Worm (Caenorhabditis elegans) whole organism, L2 larva: ENCODE results near the gene T05H10.1.

ENCODE experiments used
- C34F6.9 ChIP-seq: fragments of 150-350 bp; optimal IDR thresholded peaks from 2 replicates; lab custom pipeline; 2014; ENCODE audit warnings: missing biosample characterization, missing genetic modification characterization
- F13H6.1 ChIP-seq: sonication (generic microtip); optimal IDR thresholded peaks from 2 replicates; lab custom pipeline; 2016; ENCODE audit warnings: missing genetic modification characterization, missing compliant biosample characterization
- Y55F3AM.14 ChIP-seq: fragments of 200-800 bp; sonication (Bioruptor generic); optimal IDR thresholded peaks from 2 replicates; lab custom pipeline; 2018; ENCODE audit warnings: mild to moderate bottlenecking, missing genetic modification characterization, missing compliant biosample characterization
- ZK546.5 ChIP-seq: sonication (generic microtip); optimal IDR thresholded peaks from 2 replicates; lab custom pipeline; 2017; ENCODE audit warnings: missing biosample characterization, missing genetic modification characterization
- aly-2 ChIP-seq: fragments of 150-350 bp; optimal IDR thresholded peaks from 2 replicates; lab custom pipeline; 2014; ENCODE audit warnings: missing biosample characterization, missing genetic modification characterization
- blmp-1 ChIP-seq: sonication (generic microtip); optimal IDR thresholded peaks from 2 replicates; lab custom pipeline; 2017; ENCODE audit warnings: missing genetic modification characterization, mild to moderate bottlenecking, missing compliant biosample characterization, antibody characterized with exemption, moderate library complexity; ENCODE audit not compliant: insufficient read depth
- ceh-16 ChIP-seq: fragments of 150-350 bp; optimal IDR thresholded peaks from 2 replicates; lab custom pipeline; 2014; ENCODE audit warnings: missing biosample characterization, missing genetic modification characterization
- ceh-82 ChIP-seq: fragments of 150-350 bp; optimal IDR thresholded peaks from 2 replicates; lab custom pipeline; 2014; ENCODE audit warnings: missing biosample characterization, missing genetic modification characterization
- crh-2 ChIP-seq: sonication (generic microtip); optimal IDR thresholded peaks from 2 replicates; lab custom pipeline; 2017; ENCODE audit warnings: missing biosample characterization, missing genetic modification characterization
- dmd-4 ChIP-seq: sonication (generic microtip); optimal IDR thresholded peaks from 2 replicates; lab custom pipeline; 2017; ENCODE audit warnings: missing biosample characterization, missing genetic modification characterization
- egl-27 ChIP-seq: sonication (generic microtip); optimal IDR thresholded peaks from 3 replicates; lab custom pipeline; 2017; ENCODE audit warnings: missing biosample characterization, missing genetic modification reagents, missing genetic modification characterization
- elt-1 ChIP-seq: fragments of 150-350 bp; optimal IDR thresholded peaks from 2 replicates; lab custom pipeline; 2014; ENCODE audit warnings: missing biosample characterization, missing genetic modification characterization
- elt-3 ChIP-seq: sonication (generic microtip); optimal IDR thresholded peaks from 2 replicates; lab custom pipeline; 2017; ENCODE audit warnings: missing biosample characterization, missing genetic modification characterization
- fos-1 ChIP-seq: fragments of 150-350 bp; optimal IDR thresholded peaks from 2 replicates; lab custom pipeline; 2014; ENCODE audit warnings: missing biosample characterization, missing genetic modification characterization
- gmeb-1 ChIP-seq: fragments of 150-350 bp; optimal IDR thresholded peaks from 2 replicates; lab custom pipeline; 2014; ENCODE audit warnings: missing biosample characterization, missing genetic modification characterization
- lin-11 ChIP-seq: fragments of 150-350 bp; sonication (generic microtip); optimal IDR thresholded peaks from 2 replicates; lab custom pipeline; 2014; ENCODE audit warnings: missing biosample characterization, missing genetic modification characterization, inconsistent platforms, mixed read lengths
- lin-13 ChIP-seq: fragments of 150-350 bp; optimal IDR thresholded peaks from 2 replicates; lab custom pipeline; 2014; ENCODE audit warnings: missing biosample characterization, missing genetic modification reagents, missing genetic modification characterization
- lin-39 ChIP-seq: fragments of 150-350 bp; optimal IDR thresholded peaks from 2 replicates; lab custom pipeline; 2014; ENCODE audit warnings: missing biosample characterization, missing genetic modification reagents, missing genetic modification characterization
- lsy-2 ChIP-seq, 2 experiments: fragments of 150-350 bp in 1 of 2; sonication (generic microtip) in 1 of 2; optimal IDR thresholded peaks; 2 replicates each; lab custom pipeline; 2014 to 2017; ENCODE audit warnings: missing biosample characterization in 2 of 2, missing genetic modification characterization in 2 of 2
- mab-5 ChIP-seq: fragments of 150-350 bp; optimal IDR thresholded peaks from 2 replicates; lab custom pipeline; 2014; ENCODE audit warnings: missing biosample characterization, missing genetic modification characterization
- mbf-1 ChIP-seq: sonication (generic microtip); optimal IDR thresholded peaks from 2 replicates; lab custom pipeline; 2017; ENCODE audit warnings: missing biosample characterization, missing genetic modification characterization
- nhr-10 ChIP-seq: sonication (generic microtip); optimal IDR thresholded peaks from 2 replicates; lab custom pipeline; 2017; ENCODE audit warnings: missing biosample characterization, missing genetic modification characterization
- nhr-11 ChIP-seq: fragments of 150-350 bp; optimal IDR thresholded peaks from 2 replicates; lab custom pipeline; 2014; ENCODE audit warnings: missing biosample characterization, missing genetic modification characterization
- nhr-12 ChIP-seq: fragments of 150-350 bp; optimal IDR thresholded peaks from 2 replicates; lab custom pipeline; 2014; ENCODE audit warnings: missing biosample characterization, missing genetic modification characterization
- nhr-129 ChIP-seq: fragments of 150-350 bp; optimal IDR thresholded peaks from 2 replicates; lab custom pipeline; 2014; ENCODE audit warnings: missing biosample characterization, missing genetic modification characterization
- nhr-21 ChIP-seq: fragments of 150-350 bp; optimal IDR thresholded peaks from 2 replicates; lab custom pipeline; 2014; ENCODE audit warnings: missing biosample characterization, missing genetic modification characterization
- nhr-23 ChIP-seq: fragments of 150-350 bp; optimal IDR thresholded peaks from 2 replicates; lab custom pipeline; 2014; ENCODE audit warnings: missing biosample characterization, missing genetic modification reagents, missing genetic modification characterization
- nhr-237 ChIP-seq: fragments of 150-350 bp; optimal IDR thresholded peaks from 2 replicates; lab custom pipeline; 2014; ENCODE audit warnings: missing biosample characterization, missing genetic modification characterization
- nhr-25 ChIP-seq: fragments of 150-350 bp; sonication (generic microtip); optimal IDR thresholded peaks from 3 replicates; lab custom pipeline; 2014; ENCODE audit warnings: missing biosample characterization, missing genetic modification characterization
- nhr-6 ChIP-seq: fragments of 150-350 bp; optimal IDR thresholded peaks from 2 replicates; lab custom pipeline; 2014; ENCODE audit warnings: missing biosample characterization, missing genetic modification characterization
- nhr-77 ChIP-seq: fragments of 150-350 bp; optimal IDR thresholded peaks from 2 replicates; lab custom pipeline; 2014; ENCODE audit warnings: missing biosample characterization, missing genetic modification characterization
- sem-4 ChIP-seq: fragments of 150-350 bp; optimal IDR thresholded peaks from 2 replicates; lab custom pipeline; 2014; ENCODE audit warnings: missing biosample characterization, missing genetic modification reagents, missing genetic modification characterization
- skn-1 ChIP-seq: sonication (generic microtip); optimal IDR thresholded peaks from 2 replicates; lab custom pipeline; 2017; ENCODE audit warnings: missing biosample characterization, missing genetic modification characterization
- sma-3 ChIP-seq: sonication (generic microtip); optimal IDR thresholded peaks from 2 replicates; lab custom pipeline; 2016; ENCODE audit warnings: missing genetic modification reagents, missing genetic modification characterization, missing compliant biosample characterization
- sma-9 ChIP-seq, 2 experiments: fragments of 150-350 bp in 1 of 2; sonication (generic microtip) in 1 of 2; optimal IDR thresholded peaks; 2 replicates each; lab custom pipeline; 2014 to 2016; ENCODE audit warnings: missing genetic modification characterization in 2 of 2, mild to moderate bottlenecking in 1 of 2, missing biosample characterization in 1 of 2, missing compliant biosample characterization in 1 of 2, missing genetic modification reagents in 1 of 2, moderate library complexity in 1 of 2
- snpc-4 ChIP-seq: fragments of 150-350 bp; optimal IDR thresholded peaks from 2 replicates; lab custom pipeline; 2014; ENCODE audit warnings: missing biosample characterization, missing genetic modification characterization
- unc-55 ChIP-seq: fragments of 150-350 bp; sonication (generic microtip); optimal IDR thresholded peaks from 3 replicates; lab custom pipeline; 2014; ENCODE audit warnings: missing biosample characterization, missing genetic modification reagents, missing genetic modification characterization
- unc-62 ChIP-seq: fragments of 150-350 bp; optimal IDR thresholded peaks from 2 replicates; lab custom pipeline; 2014; ENCODE audit warnings: missing biosample characterization, missing genetic modification reagents, missing genetic modification characterization
- zag-1 ChIP-seq: fragments of 150-350 bp; optimal IDR thresholded peaks from 2 replicates; lab custom pipeline; 2014; ENCODE audit warnings: missing biosample characterization, missing genetic modification characterization
- ztf-1 ChIP-seq: fragments of 200-800 bp; sonication (Bioruptor generic); conservative IDR thresholded peaks from 2 replicates; pipeline ENCODE4 v1.3.6; 2022; ENCODE audit warnings: missing genetic modification characterization, missing compliant biosample characterization
- ztf-11 ChIP-seq: sonication (generic microtip); optimal IDR thresholded peaks from 2 replicates; lab custom pipeline; 2017; ENCODE audit warnings: missing biosample characterization, missing genetic modification characterization
- ztf-4 ChIP-seq: fragments of 150-350 bp; optimal IDR thresholded peaks from 2 replicates; lab custom pipeline; 2014; ENCODE audit warnings: missing biosample characterization, missing genetic modification characterization

Gene T05H10.1

ce11 chrII:8020580-8021044 is 21.8 kb upstream of the T05H10.1 start:
- TF ChIP-seq nhr-129 (tag; lab: Kevin White, UChicago) (no peak), nhr-237 (no peak), sma-3 (peak; percentile 60), blmp-1 (tag; lab: Kevin White, UChicago) (peak; percentile 14), F13H6.1 (peak; percentile 15), ceh-16 (tag; lab: Kevin White, UChicago) (no peak), nhr-25 (tag; lab: Kevin White, UChicago) (peak; percentile 36), unc-55 (GFP tag; lab: Kevin White, UChicago) (no peak), Y55F3AM.14 (GFP tag; lab: Kevin White, UChicago) (no peak), dmd-4 (tag; lab: Kevin White, UChicago) (no peak), ztf-4 (tag; lab: Kevin White, UChicago) (peak; percentile 58), elt-1 (tag; lab: Kevin White, UChicago) (no peak), sma-9 (GFP tag; optimal IDR thresholded peaks at IDR 0.05; lab: Kevin White, UChicago) (no peak), sma-9 (tag; optimal IDR thresholded peaks at IDR 0.05; lab: Kevin White, UChicago) (no peak)

- TF ChIP-seq C34F6.9 (tag; lab: Kevin White, UChicago) (no peak), ztf-11 (tag; lab: Kevin White, UChicago) (no peak), elt-1 (tag; lab: Kevin White, UChicago) (no peak), egl-27 (no peak), elt-3 (tag; lab: Kevin White, UChicago) (no peak), ztf-4 (tag; lab: Kevin White, UChicago) (no peak), sma-3 (no peak), sma-9 (GFP tag; optimal IDR thresholded peaks at IDR 0.05; lab: Kevin White, UChicago) (no peak), sma-9 (tag; optimal IDR thresholded peaks at IDR 0.05; lab: Kevin White, UChicago) (no peak), nhr-23 (no peak)
- TF ChIP-seq, all 48 proteins: peak for 0
Measured at ce11 chrII:8022461-8022860, 19.9 kb upstream of the T05H10.1 start, which contains the start of gene hda-2. hda-2 (minus strand) TSS chrII:8022561.

- TF ChIP-seq aly-2 (tag; lab: Kevin White, UChicago) = no peak
- TF ChIP-seq sem-4 (tag; lab: Kevin White, UChicago) = no peak
- no peak for TF ChIP-seq dmd-4 (tag; lab: Kevin White, UChicago)
- no peak for TF ChIP-seq elt-1 (tag; lab: Kevin White, UChicago)
- no peak for TF ChIP-seq nhr-237
- TF ChIP-seq nhr-77 (tag; lab: Kevin White, UChicago) = no peak
- no peak for TF ChIP-seq mbf-1 (tag; lab: Kevin White, UChicago)
- no peak for TF ChIP-seq mab-5
- TF ChIP-seq elt-3 (tag; lab: Kevin White, UChicago) = no peak
- TF ChIP-seq ztf-11 (tag; lab: Kevin White, UChicago) = no peak
- no peak for TF ChIP-seq nhr-25 (tag; lab: Kevin White, UChicago)
- no peak for TF ChIP-seq fos-1 (tag; lab: Kevin White, UChicago)
- no peak for TF ChIP-seq ztf-1 (GFP tag; lab: Robert Waterston, UW)
- no peak for TF ChIP-seq ztf-4 (tag; lab: Kevin White, UChicago)
- no peak for TF ChIP-seq gmeb-1 (tag; lab: Kevin White, UChicago)
- no peak for TF ChIP-seq Y55F3AM.14 (GFP tag; lab: Kevin White, UChicago)
- TF ChIP-seq unc-55 (GFP tag; lab: Kevin White, UChicago) = no peak
- TF ChIP-seq nhr-10 (tag; lab: Kevin White, UChicago) = no peak
Measured at ce11 chrII:8027663-8028062, 14.7 kb upstream of the T05H10.1 start, which contains the start of gene swsn-7. swsn-7 (minus strand) TSS chrII:8027763.

DNA sequence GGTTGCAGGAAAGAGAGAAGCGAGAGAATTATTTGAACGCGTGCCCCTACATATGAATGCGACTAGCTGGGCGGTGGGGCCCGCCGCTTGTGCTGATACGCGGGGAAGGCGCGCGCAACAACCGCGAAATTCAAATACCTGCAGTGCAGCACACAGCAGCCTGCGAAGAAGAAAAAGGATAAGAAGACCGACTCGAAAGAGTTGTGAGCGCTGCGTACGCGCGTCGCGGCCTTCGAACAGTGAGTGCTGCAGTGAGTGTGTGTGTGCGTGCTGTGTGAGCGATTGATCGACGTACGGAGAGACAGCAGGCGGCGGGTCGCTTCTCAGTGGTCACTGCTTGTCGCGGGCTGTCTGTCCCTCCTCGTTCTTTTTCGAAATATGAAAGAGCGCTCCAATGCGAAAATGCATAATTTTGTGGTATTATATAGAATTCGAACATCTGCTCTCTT is 14.1 kb upstream of the T05H10.1 start:
- TF ChIP-seq dmd-4 (tag; lab: Kevin White, UChicago) (no peak), F13H6.1 (peak; percentile 95), skn-1 (tag; lab: Kevin White, UChicago) (no peak), mab-5 (no peak), nhr-77 (tag; lab: Kevin White, UChicago) (no peak), unc-55 (GFP tag; lab: Kevin White, UChicago) (peak; percentile 80), ztf-1 (GFP tag; lab: Robert Waterston, UW) (no peak), nhr-10 (tag; lab: Kevin White, UChicago) (no peak), nhr-12 (tag; lab: Kevin White, UChicago) (no peak), nhr-25 (tag; lab: Kevin White, UChicago) (peak; percentile 50), ceh-82 (tag; lab: Kevin White, UChicago) (no peak), nhr-11 (tag; lab: Kevin White, UChicago) (no peak), mbf-1 (tag; lab: Kevin White, UChicago) (no peak), Y55F3AM.14 (GFP tag; lab: Kevin White, UChicago) (peak; percentile 94), ZK546.5 (tag; lab: Kevin White, UChicago) (peak; percentile 16), lin-11 (peak; percentile 73), lsy-2 (tag; optimal IDR thresholded peaks at IDR 0.05; lab: Kevin White, UChicago) (peak; percentile 60 to 79), nhr-21 (tag; lab: Kevin White, UChicago) (peak; percentile 82), lin-13 (GFP tag; lab: Kevin White, UChicago) (peak; percentile 80), zag-1 (tag; lab: Kevin White, UChicago) (peak; percentile 78), lin-39 (tag; lab: Kevin White, UChicago) (no peak), nhr-23 (no peak), nhr-129 (tag; lab: Kevin White, UChicago) (peak; percentile 85), snpc-4 (peak; percentile 70), blmp-1 (tag; lab: Kevin White, UChicago) (no peak), sem-4 (tag; lab: Kevin White, UChicago) (peak; percentile 61), C34F6.9 (tag; lab: Kevin White, UChicago) (peak; percentile 79), elt-1 (tag; lab: Kevin White, UChicago) (no peak), crh-2 (tag; lab: Kevin White, UChicago) (peak; percentile 80), nhr-6 (tag; lab: Kevin White, UChicago) (peak; percentile 53), ztf-4 (tag; lab: Kevin White, UChicago) (peak; percentile 45), unc-62 (GFP tag; lab: Kevin White, UChicago) (peak; percentile 35)
